Worm (Caenorhabditis elegans): ENCODE measurements around the gene F40F8.5.

DNA sequence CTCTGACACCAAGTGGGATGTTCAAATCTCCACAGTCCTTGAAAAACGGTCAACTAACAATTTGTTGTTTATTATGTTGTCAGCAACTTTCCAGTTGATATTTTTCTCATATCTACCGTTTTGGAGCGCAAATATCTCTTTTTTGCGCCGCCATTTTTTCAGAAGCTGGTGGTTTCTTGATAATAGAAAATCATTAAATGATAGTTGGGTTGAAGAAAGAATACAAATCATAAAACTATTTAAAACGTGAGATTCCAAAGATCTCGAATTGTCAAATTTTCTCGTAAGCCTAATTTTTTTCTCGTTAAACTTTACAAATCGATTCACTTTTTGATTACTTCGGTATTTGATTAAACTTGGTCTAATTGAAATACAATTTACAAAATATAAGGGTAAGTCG lies 42.3 kb downstream of the F40F8.5 start, which contains the start of gene rpl-42:
- TF ChIP-seq flt-1 (GFP tag; IDR thresholded peaks at IDR 0.05) = no peak
- TF ChIP-seq tab-1 (GFP tag; IDR thresholded peaks at IDR 0.05) = no peak
- no peak for TF ChIP-seq med-1 (GFP tag; optimal IDR thresholded peaks at IDR 0.05; ENCODE audit: insufficient read depth)
- TF ChIP-seq cog-1 (tag; optimal IDR thresholded peaks at IDR 0.05) = no peak
